Worm (Caenorhabditis elegans) whole organism, mixed stage, embryonic: ENCODE results near the gene col-169.

Source experiments
- lin-32 ChIP-seq: fragments of 200-800 bp; sonication (Bioruptor generic); optimal IDR thresholded peaks from 2 replicates; lab custom pipeline; 2018; ENCODE audit warnings: mild to moderate bottlenecking, missing genetic modification characterization, missing compliant biosample characterization
- nhr-12 ChIP-seq: fragments of 150-350 bp; optimal IDR thresholded peaks from 2 replicates; lab custom pipeline; 2014; ENCODE audit warnings: missing biosample characterization, missing genetic modification characterization
- nhr-2 ChIP-seq: fragments of 150-350 bp; optimal IDR thresholded peaks from 2 replicates; lab custom pipeline; 2014; ENCODE audit warnings: missing biosample characterization, missing genetic modification characterization
- pha-4 ChIP-seq: fragments of 150-350 bp; optimal IDR thresholded peaks from 2 replicates; lab custom pipeline; 2018; ENCODE audit warnings: missing biosample characterization, missing genetic modification reagents, missing genetic modification characterization
- ztf-11 ChIP-seq: fragments of 150-350 bp; optimal IDR thresholded peaks from 2 replicates; lab custom pipeline; 2014; ENCODE audit warnings: missing biosample characterization, missing genetic modification characterization

DNA sequence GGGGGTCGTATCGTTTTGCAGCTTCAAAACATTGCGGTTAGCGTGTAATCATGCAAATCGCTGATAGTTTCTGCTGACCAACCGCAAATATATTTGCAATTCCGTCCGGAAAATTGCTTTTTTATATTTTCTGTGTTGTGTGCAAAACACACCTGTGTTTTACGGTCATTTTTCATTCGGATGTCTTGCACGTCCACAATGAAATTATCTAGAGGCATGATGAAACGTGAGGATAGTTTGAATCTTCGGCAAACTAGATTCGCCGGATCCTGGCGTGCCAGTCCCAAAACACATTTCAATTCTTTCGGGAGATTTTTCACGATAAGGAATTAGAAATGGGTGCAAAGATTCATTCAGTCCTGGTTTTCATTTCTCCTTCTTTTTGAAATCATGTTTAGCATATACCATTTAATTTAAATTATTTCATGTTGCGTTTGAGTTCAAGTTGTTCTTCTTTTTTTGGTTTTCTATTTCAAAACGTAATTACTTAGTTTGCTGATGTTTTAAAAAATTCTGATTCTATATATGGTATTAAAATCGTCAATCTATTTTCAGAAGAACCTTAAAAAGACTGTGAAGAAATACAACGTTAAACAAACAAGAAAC lies 26.2 kb downstream of the col-169 start, which contains the start of gene C03B1.5:
- no peak for TF ChIP-seq pha-4 (tag; lab: Kevin White, UChicago)
- no peak for TF ChIP-seq nhr-12 (tag; lab: Kevin White, UChicago)
- no peak for TF ChIP-seq ztf-11 (tag; lab: Kevin White, UChicago)
- no peak for TF ChIP-seq nhr-2 (tag; lab: Kevin White, UChicago)
- TF ChIP-seq lin-32: no peak
